Worm (Caenorhabditis elegans) whole organism, late embryonic: ENCODE results near the gene bcl-7.

Experiments used
- C38D4.7 ChIP-seq: fragments of 200-800 bp; sonication (Bioruptor generic); optimal IDR thresholded peaks from 2 replicates; lab custom pipeline; 2018; ENCODE audit warnings: mild to moderate bottlenecking, missing genetic modification characterization, moderate library complexity, missing compliant biosample characterization
- F13H6.1 ChIP-seq: sonication (generic microtip); optimal IDR thresholded peaks from 2 replicates; lab custom pipeline; 2016; ENCODE audit warnings: missing genetic modification characterization, missing compliant biosample characterization
- K02D7.2 ChIP-seq: sonication (generic microtip); optimal IDR thresholded peaks from 2 replicates; lab custom pipeline; 2017; ENCODE audit warnings: mild to moderate bottlenecking, missing genetic modification characterization, missing compliant biosample characterization
- ceh-18 ChIP-seq: sonication (generic microtip); optimal IDR thresholded peaks from 2 replicates; lab custom pipeline; 2016; ENCODE audit warnings: missing genetic modification characterization, missing compliant biosample characterization
- ceh-2 ChIP-seq: sonication (generic microtip); optimal IDR thresholded peaks from 2 replicates; lab custom pipeline; 2016; ENCODE audit warnings: missing genotype, missing genetic modification characterization, missing compliant biosample characterization
- ceh-30 ChIP-seq: fragments of 150-350 bp; optimal IDR thresholded peaks from 2 replicates; lab custom pipeline; 2014; ENCODE audit warnings: missing biosample characterization, missing genetic modification characterization
- ceh-34 ChIP-seq: sonication (generic microtip); optimal IDR thresholded peaks from 2 replicates; lab custom pipeline; 2016; ENCODE audit warnings: mild to moderate bottlenecking, missing genetic modification characterization, missing compliant biosample characterization
- dmd-4 ChIP-seq: sonication (generic microtip); optimal IDR thresholded peaks from 2 replicates; lab custom pipeline; 2016; ENCODE audit warnings: borderline replicate concordance, missing genetic modification characterization, missing compliant biosample characterization
- dve-1 ChIP-seq: sonication (generic microtip); optimal IDR thresholded peaks from 2 replicates; lab custom pipeline; 2017; ENCODE audit warnings: antibody characterized with exemption, mild to moderate bottlenecking, missing genetic modification characterization, missing compliant biosample characterization
- elt-4 ChIP-seq: sonication (generic microtip); optimal IDR thresholded peaks from 2 replicates; lab custom pipeline; 2016; ENCODE audit warnings: missing genetic modification characterization, missing compliant biosample characterization
- ets-4 ChIP-seq: sonication (generic microtip); optimal IDR thresholded peaks from 2 replicates; lab custom pipeline; 2016; ENCODE audit warnings: missing genetic modification characterization, missing compliant biosample characterization
- fax-1 ChIP-seq: sonication (generic microtip); optimal IDR thresholded peaks from 2 replicates; lab custom pipeline; 2016; ENCODE audit warnings: missing genotype, missing genetic modification characterization, missing compliant biosample characterization
- fkh-6 ChIP-seq: sonication (generic microtip); optimal IDR thresholded peaks from 2 replicates; lab custom pipeline; 2016; ENCODE audit warnings: missing genetic modification characterization, missing compliant biosample characterization
- gmeb-2 ChIP-seq: sonication (generic microtip); optimal IDR thresholded peaks from 2 replicates; lab custom pipeline; 2016; ENCODE audit warnings: missing genetic modification characterization, inconsistent platforms, missing compliant biosample characterization
- hlh-15 ChIP-seq: sonication (generic microtip); optimal IDR thresholded peaks from 2 replicates; lab custom pipeline; 2016; ENCODE audit warnings: missing genetic modification characterization, missing compliant biosample characterization
- hlh-30 ChIP-seq: sonication (generic microtip); optimal IDR thresholded peaks from 2 replicates; lab custom pipeline; 2017; ENCODE audit warnings: antibody characterized with exemption, missing genetic modification characterization, missing compliant biosample characterization; ENCODE audit not compliant: insufficient read depth
- hlh-6 ChIP-seq: sonication (generic microtip); optimal IDR thresholded peaks from 2 replicates; lab custom pipeline; 2016; ENCODE audit warnings: missing genotype, missing genetic modification characterization, missing compliant biosample characterization
- hlh-8 ChIP-seq: sonication (generic microtip); optimal IDR thresholded peaks from 2 replicates; lab custom pipeline; 2016; ENCODE audit warnings: missing genotype, missing genetic modification characterization, missing compliant biosample characterization
- lin-11 ChIP-seq: fragments of 200-800 bp; sonication (Bioruptor generic); optimal IDR thresholded peaks from 2 replicates; lab custom pipeline; 2018; ENCODE audit warnings: mild to moderate bottlenecking, missing genetic modification characterization, missing compliant biosample characterization
- madf-2 ChIP-seq: sonication (generic microtip); optimal IDR thresholded peaks from 2 replicates; lab custom pipeline; 2017; ENCODE audit warnings: missing genetic modification characterization, missing compliant biosample characterization
- nfya-1 ChIP-seq: sonication (generic microtip); optimal IDR thresholded peaks from 2 replicates; lab custom pipeline; 2017; ENCODE audit warnings: missing genetic modification characterization, mild to moderate bottlenecking, missing compliant biosample characterization, antibody characterized with exemption, moderate library complexity
- odd-2 ChIP-seq: sonication (generic microtip); optimal IDR thresholded peaks from 2 replicates; lab custom pipeline; 2017; ENCODE audit warnings: antibody characterized with exemption, mild to moderate bottlenecking, missing genetic modification characterization, missing compliant biosample characterization
- pat-9 ChIP-seq: fragments of 200-800 bp; sonication (Bioruptor generic); optimal IDR thresholded peaks from 2 replicates; lab custom pipeline; 2018; ENCODE audit warnings: mild to moderate bottlenecking, missing genetic modification characterization, moderate library complexity, missing compliant biosample characterization
- pha-4 ChIP-seq: fragments of 150-350 bp; optimal IDR thresholded peaks from 2 replicates; lab custom pipeline; 2018; ENCODE audit warnings: missing biosample characterization, missing genetic modification reagents, missing genetic modification characterization
- pqm-1 ChIP-seq: sonication (generic microtip); optimal IDR thresholded peaks from 2 replicates; lab custom pipeline; 2016; ENCODE audit warnings: missing genetic modification characterization, missing compliant biosample characterization
- sdc-2 ChIP-seq: sonication (generic microtip); optimal IDR thresholded peaks from 2 replicates; lab custom pipeline; 2016; ENCODE audit warnings: missing genotype, missing genetic modification characterization, missing compliant biosample characterization
- sox-4 ChIP-seq: sonication (generic microtip); optimal IDR thresholded peaks from 2 replicates; lab custom pipeline; 2017; ENCODE audit warnings: mild to moderate bottlenecking, missing genetic modification characterization, inconsistent platforms, missing compliant biosample characterization
- tbx-2 ChIP-seq: sonication (generic microtip); optimal IDR thresholded peaks from 2 replicates; lab custom pipeline; 2016; ENCODE audit warnings: missing genetic modification characterization, missing compliant biosample characterization
- unc-42 ChIP-seq: sonication (generic microtip); optimal IDR thresholded peaks from 2 replicates; lab custom pipeline; 2016; ENCODE audit warnings: missing genotype, missing genetic modification characterization, missing compliant biosample characterization
- unc-55 ChIP-seq: sonication (generic microtip); optimal IDR thresholded peaks from 2 replicates; lab custom pipeline; 2017; ENCODE audit warnings: missing biosample characterization, missing genetic modification reagents, missing genetic modification characterization
- unc-86 ChIP-seq: sonication (generic microtip); optimal IDR thresholded peaks from 2 replicates; lab custom pipeline; 2016; ENCODE audit warnings: missing genetic modification characterization, missing compliant biosample characterization

The bcl-7 gene

DNA sequence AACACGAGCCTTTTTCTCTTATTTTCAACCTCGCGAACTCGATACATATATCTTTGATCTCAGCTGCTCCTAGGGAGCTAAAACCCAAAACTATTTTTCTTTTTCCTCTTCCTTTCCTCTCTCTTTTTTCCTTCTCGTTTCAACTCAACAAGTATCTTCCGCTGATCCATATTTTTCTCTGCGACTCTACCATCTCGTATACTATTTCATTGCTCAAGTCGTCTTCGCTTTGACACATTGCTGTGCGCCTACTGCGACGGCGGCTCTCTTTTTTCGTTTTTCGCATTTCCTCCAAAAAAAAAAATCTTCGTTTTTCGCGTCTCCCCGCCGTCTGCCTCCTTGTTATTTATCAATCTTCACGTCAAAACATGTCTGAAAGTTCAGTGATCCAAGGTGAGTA is 23.9 kb downstream of the bcl-7 start:
- TF ChIP-seq unc-86 (tag; lab: Kevin White, UChicago) (no peak), ceh-34 (no peak), F13H6.1 (tag; lab: Kevin White, UChicago) (no peak), unc-42 (peak; percentile 30), ceh-2 (tag; lab: Kevin White, UChicago) (no peak), sdc-2 (tag; lab: Kevin White, UChicago) (no peak), ceh-18 (tag; lab: Kevin White, UChicago) (peak; percentile 40), pat-9 (tag; lab: Kevin White, UChicago) (no peak), madf-2 (tag; lab: Kevin White, UChicago) (no peak), sox-4 (tag; lab: Kevin White, UChicago) (no peak), lin-11 (tag; lab: Kevin White, UChicago) (no peak), gmeb-2 (no peak), odd-2 (tag; lab: Kevin White, UChicago) (no peak), unc-55 (GFP tag; lab: Kevin White, UChicago) (peak; percentile 21)

DNA sequence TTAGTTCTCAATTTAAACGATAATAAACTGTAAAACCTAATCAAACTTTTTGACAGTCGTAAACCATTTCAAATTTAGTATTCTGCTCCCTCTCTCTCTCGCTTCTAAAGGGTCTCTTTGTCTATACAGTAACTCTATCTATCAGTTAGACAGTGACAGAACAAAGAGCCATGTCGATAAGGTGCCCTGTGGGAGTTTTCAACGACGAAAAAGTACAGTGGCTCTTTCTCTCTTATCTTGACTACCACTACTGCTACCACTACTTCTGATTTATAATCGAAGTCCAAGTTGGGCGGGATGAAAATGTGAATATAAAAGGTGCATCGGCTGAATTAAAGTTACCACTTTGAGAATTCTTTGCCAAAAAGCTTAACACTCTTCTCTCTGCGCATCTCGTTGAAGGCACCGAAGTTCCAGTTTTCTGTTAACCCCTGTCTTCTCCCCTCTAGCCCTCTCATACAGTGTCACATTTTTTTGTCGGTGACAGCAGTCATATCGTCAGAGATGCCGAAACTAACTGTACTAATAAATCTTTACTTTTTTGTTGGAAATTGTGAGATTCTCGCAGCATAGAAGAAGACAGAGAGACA is 25.0 kb downstream of the bcl-7 start:
- no peak for TF ChIP-seq tbx-2
- TF ChIP-seq dmd-4 (tag; lab: Kevin White, UChicago): no peak
- TF ChIP-seq, all 69 proteins: peak for 0

- no peak for TF ChIP-seq fkh-6
- peak; percentile 30 for TF ChIP-seq hlh-30 (tag; lab: Kevin White, UChicago)
Measured at ce11 chrIII:5951589-5952378, 25.9 kb downstream of the bcl-7 start.

DNA sequence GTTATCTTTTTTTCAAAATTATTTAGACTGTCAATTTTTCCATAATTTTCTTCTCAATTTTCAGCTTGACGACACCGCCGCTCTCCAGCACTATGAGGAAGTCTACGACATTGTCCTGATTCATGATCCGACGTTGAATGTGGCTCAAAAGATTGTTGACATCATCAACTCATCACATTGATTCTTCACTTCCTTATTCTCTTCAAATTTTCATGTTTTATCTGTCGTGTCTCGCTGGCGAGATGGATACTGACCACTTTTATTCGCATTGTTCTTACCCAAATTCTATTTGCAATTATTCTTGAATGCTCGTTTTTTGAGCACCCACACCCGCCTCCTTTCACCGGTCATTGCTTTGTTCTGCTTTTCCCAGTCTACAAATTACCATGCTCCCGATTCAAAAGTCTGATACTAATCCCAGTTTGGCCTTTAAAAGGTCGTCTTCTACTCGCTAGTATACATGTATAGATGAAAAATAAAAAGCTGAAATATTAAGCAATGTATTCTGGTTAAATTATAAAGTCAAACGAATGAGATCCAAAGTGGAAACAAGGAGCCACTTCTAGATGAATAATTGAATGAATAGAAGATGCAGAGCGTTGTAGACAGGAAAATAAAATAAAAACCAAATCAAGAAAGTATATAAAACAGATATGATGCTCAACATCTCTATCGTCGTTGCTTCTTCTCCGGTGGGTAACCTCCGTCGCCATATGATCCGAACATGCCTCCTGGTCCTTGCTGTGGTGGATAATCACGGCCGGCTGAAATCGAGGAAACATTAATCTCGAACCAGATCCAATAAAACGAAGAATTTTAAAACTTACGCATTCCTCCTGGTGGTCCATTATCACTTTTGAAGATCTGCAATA is 27.4 kb downstream of the bcl-7 start:
- no peak for TF ChIP-seq ceh-30 (tag; lab: Kevin White, UChicago)
- TF ChIP-seq hlh-30 (tag; lab: Kevin White, UChicago): no peak
- TF ChIP-seq, all 69 proteins: peak for 0

DNA sequence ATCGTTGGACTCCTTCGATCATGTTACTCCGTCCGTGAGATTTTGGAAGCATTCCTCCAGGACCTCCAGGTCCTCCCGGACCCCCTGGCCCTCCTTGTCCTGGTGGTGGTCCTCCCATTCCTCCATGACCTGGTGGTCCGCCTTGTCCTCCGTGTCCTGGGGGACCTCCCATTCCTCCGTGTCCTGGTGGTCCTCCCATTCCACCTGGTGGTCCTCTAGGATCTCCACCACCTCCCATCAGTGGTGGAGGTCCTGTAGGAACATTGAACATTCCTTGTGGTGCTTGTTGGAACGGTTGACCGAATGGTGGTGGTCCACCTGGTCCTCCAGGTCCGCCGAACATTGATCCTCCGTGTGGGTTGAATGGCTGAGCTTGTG is 28.0 kb downstream of the bcl-7 start:
- TF ChIP-seq ets-4 (tag; lab: Kevin White, UChicago) (no peak), dve-1 (no peak), fax-1 (tag; lab: Kevin White, UChicago) (no peak), nfya-1 (tag; lab: Kevin White, UChicago) (no peak), hlh-8 (tag; lab: Kevin White, UChicago) (no peak), C38D4.7 (GFP tag; lab: Kevin White, UChicago) (no peak), elt-4 (tag; lab: Kevin White, UChicago) (no peak), pha-4 (no peak), ceh-34 (no peak), unc-55 (GFP tag; lab: Kevin White, UChicago) (no peak), hlh-15 (tag; lab: Kevin White, UChicago) (no peak), hlh-6 (peak; percentile 25), ceh-30 (tag; lab: Kevin White, UChicago) (no peak), ceh-2 (tag; lab: Kevin White, UChicago) (no peak), K02D7.2 (tag; lab: Kevin White, UChicago) (no peak), pqm-1 (tag; lab: Kevin White, UChicago) (no peak), tbx-2 (peak; percentile 13)
